Fruit fly (Drosophila melanogaster) whole organism: ENCODE measurements around the gene Ogdh.

Source experiments
- CG8478 ChIP-seq: fragments of >200 bp; optimal IDR thresholded peaks from 2 replicates; lab custom pipeline; 2018; ENCODE audit warnings: inconsistent platforms
- Dll ChIP-seq: fragments of >200 bp; optimal IDR thresholded peaks from 2 replicates; lab custom pipeline; 2017
- EcR ChIP-seq, 2 experiments: fragments of >200 bp; optimal IDR thresholded peaks; 2 replicates each; lab custom pipeline; 2017; ENCODE audit warnings: missing biosample characterization in 2 of 2, missing genetic modification characterization in 2 of 2, missing genetic modification reagents in 2 of 2
- pan ChIP-seq: fragments of >200 bp; optimal IDR thresholded peaks from 2 replicates; lab custom pipeline; 2017
- psq ChIP-seq: fragments of >200 bp; optimal IDR thresholded peaks from 2 replicates; lab custom pipeline; 2017
- usp ChIP-seq: fragments of >200 bp; optimal IDR thresholded peaks from 2 replicates; lab custom pipeline; 2017; ENCODE audit warnings: missing biosample characterization, missing genetic modification characterization, mixed read lengths

The Ogdh gene

DNA sequence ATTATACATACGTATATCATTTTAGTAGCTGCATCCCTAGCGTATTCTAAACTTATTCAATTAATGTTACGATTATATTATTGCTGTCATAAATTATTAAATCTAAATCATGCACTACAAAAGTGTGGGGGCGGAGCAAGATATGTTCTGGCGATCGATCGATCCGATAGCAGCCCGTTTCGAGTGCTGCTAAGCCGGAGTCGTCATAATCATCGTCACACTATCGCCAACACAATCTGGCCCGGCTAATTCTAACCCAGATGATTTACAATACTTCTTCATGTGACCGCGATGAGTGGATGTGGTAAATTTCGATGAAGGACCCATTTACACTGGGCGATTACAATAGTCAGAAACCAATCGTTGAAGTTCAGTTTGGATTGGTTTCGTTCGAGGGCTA lies 40.2 kb downstream of the Ogdh start:
- TF ChIP-seq pan (lab: Kevin White, UChicago) (no peak), EcR (GFP tag; optimal IDR thresholded peaks at IDR 0.05; lab: Kevin White, UChicago) (no peak), Dll (lab: Kevin White, UChicago) (no peak), CG8478 (lab: Kevin White, UChicago) (no peak), psq (lab: Kevin White, UChicago) (no peak), usp (GFP tag; lab: Kevin White, UChicago) (no peak)

DNA sequence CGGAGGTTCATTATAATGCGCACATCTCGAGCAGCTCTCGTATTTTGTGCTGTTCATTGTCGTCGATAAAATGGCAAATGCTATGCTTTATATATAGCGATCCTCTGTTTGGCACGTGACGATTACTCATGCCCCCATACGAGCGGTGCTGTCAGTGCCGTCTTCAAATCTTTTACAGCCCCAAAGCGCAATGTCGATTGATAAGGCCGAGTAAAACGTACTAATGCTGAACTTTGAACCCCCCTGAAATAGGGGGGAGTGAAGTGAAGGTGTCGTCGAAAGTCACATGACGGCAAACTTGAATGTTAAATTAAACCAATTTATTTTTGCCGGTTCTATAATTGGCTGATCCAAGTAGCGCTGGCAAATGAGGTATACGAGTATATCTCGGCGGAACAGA lies 45.7 kb downstream of the Ogdh start:
- no peak for TF ChIP-seq psq (lab: Kevin White, UChicago)
- no peak for TF ChIP-seq usp (GFP tag; lab: Kevin White, UChicago)
- no peak for TF ChIP-seq EcR (GFP tag; optimal IDR thresholded peaks at IDR 0.05; lab: Kevin White, UChicago)

DNA sequence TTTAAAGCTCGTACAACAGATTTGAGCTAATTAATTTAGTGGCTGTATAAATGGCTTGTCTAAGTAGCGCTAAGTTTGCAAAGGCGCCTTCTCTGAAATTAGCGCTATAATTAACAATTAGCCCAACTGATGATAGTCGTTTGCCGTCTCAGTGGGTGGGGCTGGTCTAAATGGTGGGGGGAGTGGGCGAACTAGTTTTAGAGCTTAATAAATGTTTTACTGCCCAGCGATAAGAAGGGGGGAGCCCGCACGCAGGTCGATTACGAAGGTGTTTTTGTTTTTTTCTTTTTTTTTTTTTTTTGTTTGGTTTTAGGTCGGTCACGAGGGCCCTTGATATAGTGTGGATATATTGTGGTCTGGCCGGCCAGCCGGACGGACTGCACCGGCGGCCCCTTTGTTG lies 46.4 kb downstream of the Ogdh start:
- TF ChIP-seq usp (GFP tag; lab: Kevin White, UChicago) (no peak), pan (lab: Kevin White, UChicago) (no peak), Dll (lab: Kevin White, UChicago) (no peak), EcR (GFP tag; optimal IDR thresholded peaks at IDR 0.05; lab: Kevin White, UChicago) (no peak), psq (lab: Kevin White, UChicago) (no peak), CG8478 (lab: Kevin White, UChicago) (no peak)

DNA sequence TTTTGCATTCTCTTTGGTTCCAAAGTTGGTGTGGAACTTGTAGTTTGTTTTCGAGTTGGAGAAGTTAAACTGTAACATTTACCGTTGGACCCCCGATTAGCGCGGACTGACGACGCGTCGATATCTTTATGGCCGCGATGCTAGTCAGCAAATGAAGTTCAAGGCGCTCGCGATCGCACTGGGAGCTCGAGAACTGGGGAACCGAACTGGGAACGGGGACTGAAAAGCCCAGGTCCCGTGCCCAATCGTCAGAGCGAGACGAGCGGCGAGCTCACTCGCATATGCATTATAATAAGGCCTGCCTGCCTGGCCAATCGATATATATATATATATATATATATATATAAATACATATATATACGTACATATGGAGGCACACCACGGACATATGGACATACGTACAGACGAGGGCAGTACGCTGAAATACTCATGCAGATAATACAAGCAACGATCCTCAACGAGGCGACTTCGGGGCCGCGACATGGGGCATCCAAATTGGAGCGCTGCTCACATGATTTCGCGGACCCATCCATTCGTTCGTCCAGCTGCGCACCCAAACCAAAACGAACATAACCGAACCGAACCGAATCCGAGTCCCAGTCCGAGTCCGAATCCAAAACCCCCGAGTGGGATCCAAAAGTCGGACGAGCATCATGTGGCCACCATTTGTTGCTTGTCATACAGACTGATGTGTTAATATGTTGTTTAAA lies 47.7 kb downstream of the Ogdh start:
- no peak for TF ChIP-seq usp (GFP tag; lab: Kevin White, UChicago)
- no peak for TF ChIP-seq CG8478 (lab: Kevin White, UChicago)
- no peak for TF ChIP-seq Dll (lab: Kevin White, UChicago)
- no peak for TF ChIP-seq EcR (GFP tag; optimal IDR thresholded peaks at IDR 0.05; lab: Kevin White, UChicago)
- TF ChIP-seq pan (lab: Kevin White, UChicago), result no peak
- no peak for TF ChIP-seq psq (lab: Kevin White, UChicago)

dm6 chr3L:17003251-17004171 lies 48.9 kb downstream of the Ogdh start:
- TF ChIP-seq Dll (lab: Kevin White, UChicago), result no peak
- no peak for TF ChIP-seq psq (lab: Kevin White, UChicago)
- TF ChIP-seq usp (GFP tag; lab: Kevin White, UChicago), result no peak
- TF ChIP-seq pan (lab: Kevin White, UChicago), result no peak
- TF ChIP-seq EcR (GFP tag; optimal IDR thresholded peaks at IDR 0.05; lab: Kevin White, UChicago), result no peak
- TF ChIP-seq CG8478 (lab: Kevin White, UChicago), result no peak

DNA sequence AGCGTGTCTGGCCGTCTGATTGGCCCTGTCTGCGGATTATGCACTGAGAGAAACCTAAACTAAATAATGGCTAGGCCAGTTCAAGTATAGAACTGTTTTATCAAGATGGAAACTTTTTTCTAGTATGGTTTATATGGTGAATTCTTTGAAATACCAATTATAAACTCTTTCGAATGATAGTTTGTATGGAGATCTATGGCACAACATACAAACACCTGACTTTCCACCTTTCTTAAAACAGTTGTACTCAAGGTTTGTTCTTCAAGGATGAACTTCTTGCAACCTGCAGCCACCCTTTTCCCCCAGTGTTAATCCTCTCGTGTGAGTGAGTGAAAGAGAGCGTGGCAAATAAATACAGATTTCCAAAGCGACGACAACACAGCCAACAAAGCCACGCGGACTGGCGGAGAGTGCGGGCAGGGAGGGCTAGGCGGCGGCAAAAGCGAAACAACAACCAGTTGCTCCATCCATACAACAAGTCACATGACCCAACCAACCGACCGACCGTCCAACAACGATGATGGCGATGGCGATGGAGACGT lies 49.7 kb downstream of the Ogdh start:
- TF ChIP-seq usp (GFP tag; lab: Kevin White, UChicago) (no peak), EcR (GFP tag; optimal IDR thresholded peaks at IDR 0.05; lab: Kevin White, UChicago) (no peak), CG8478 (lab: Kevin White, UChicago) (no peak), psq (lab: Kevin White, UChicago) (no peak), pan (lab: Kevin White, UChicago) (no peak), Dll (lab: Kevin White, UChicago) (no peak)

DNA sequence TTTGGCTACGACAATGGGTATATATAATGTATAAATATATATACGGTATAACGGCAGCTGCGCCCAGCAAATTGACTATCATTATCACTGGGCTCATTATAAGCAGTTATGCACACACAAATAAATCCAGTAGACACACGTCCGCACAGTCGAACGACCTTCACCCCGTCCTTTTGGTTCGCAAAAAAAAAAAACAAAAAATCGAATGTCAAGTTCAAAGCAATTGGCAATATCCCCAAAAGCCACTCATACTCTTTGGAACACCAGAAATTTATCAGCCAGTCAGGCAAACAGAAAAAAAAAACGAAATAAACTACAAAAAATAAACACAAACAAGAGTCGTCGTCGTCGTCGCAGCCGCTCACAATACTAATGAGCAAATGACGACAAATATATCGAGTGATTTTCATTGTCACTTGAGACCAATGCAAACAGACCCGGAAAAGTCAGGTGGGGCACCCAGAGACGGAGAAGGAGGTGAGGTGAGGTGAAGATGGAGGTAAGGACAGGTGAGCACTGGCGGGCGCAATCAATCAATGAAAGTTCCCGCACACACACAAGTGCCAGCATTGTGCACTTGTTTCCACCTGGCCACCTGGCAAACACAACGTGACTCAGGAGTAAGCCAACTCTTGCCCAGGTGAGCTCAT lies 50.3 kb downstream of the Ogdh start:
- TF ChIP-seq Dll (lab: Kevin White, UChicago) (no peak), usp (GFP tag; lab: Kevin White, UChicago) (no peak), psq (lab: Kevin White, UChicago) (no peak), EcR (GFP tag; optimal IDR thresholded peaks at IDR 0.05; lab: Kevin White, UChicago) (no peak), pan (lab: Kevin White, UChicago) (no peak), CG8478 (lab: Kevin White, UChicago) (no peak)

DNA sequence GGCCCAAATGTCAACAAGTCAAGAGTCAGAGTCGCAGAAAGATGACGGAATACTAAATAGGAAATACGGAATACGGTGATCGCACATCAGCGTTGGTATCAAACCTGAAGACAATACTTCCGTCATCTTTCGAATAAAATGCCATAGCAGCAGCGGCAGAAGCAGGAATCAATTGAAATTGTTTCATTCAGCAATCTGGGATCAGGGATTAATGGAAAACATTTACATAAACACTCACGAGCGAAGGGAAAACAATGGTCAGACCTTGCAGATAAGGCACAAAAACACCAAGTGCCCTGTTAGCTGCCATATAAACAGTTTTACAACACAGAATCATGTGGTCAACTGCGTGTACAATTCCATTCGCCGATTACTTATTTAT lies 50.8 kb downstream of the Ogdh start:
- TF ChIP-seq pan (lab: Kevin White, UChicago) (no peak), Dll (lab: Kevin White, UChicago) (no peak), CG8478 (lab: Kevin White, UChicago) (no peak), EcR (GFP tag; optimal IDR thresholded peaks at IDR 0.05; lab: Kevin White, UChicago) (no peak), psq (lab: Kevin White, UChicago) (no peak), usp (GFP tag; lab: Kevin White, UChicago) (no peak)

DNA sequence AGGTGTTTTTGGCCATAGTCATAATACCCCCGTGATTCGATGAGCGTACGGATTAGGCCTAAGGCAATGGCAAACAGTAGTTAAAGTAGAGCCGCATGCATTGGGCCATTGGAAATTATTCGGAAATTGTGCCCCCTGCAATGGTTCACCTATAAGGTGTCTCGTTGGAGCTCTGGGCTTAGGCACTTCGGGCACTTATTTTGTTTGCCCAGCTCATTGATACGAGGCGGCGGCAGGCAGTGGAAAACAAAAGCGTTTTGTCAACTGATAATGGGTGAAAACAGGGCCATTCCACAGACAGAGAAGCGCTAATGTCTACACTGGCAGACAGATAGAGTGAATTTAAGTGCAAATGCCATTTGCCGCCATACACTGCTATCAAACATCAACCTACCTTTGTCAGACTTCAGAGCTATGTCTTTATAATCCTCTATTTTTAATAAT lies 51.6 kb downstream of the Ogdh start:
- no peak for TF ChIP-seq pan (lab: Kevin White, UChicago)
- TF ChIP-seq Dll (lab: Kevin White, UChicago), result no peak

DNA sequence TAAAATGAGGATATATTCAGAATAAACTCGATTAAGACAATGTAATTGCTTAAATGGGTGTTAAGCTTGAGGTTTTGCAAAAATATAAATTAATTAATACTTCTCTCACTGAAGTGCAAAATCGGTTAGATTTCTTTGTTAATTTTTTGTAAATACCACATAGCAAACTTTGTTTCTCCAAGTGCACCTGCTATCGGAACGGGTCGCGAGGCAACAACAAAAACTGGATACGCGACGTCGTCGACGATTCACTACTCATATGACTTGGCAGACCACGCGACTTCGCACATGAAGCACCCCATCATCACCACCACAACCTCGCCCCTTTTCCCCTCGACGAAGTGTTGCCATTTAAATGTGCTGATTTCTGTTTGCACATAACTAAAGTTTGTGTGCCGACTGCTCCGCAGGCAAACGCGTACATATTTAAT lies 52.4 kb downstream of the Ogdh start:
- TF ChIP-seq EcR (GFP tag; optimal IDR thresholded peaks at IDR 0.05; lab: Kevin White, UChicago) (no peak), pan (lab: Kevin White, UChicago) (no peak), CG8478 (lab: Kevin White, UChicago) (no peak), usp (GFP tag; lab: Kevin White, UChicago) (no peak), Dll (lab: Kevin White, UChicago) (no peak), psq (lab: Kevin White, UChicago) (no peak)
